Worm (Caenorhabditis elegans) whole organism, L4 larva: ENCODE measurements around the gene snt-2.

Source experiments
- F37D6.2 ChIP-seq: sonication (generic microtip); optimal IDR thresholded peaks from 2 replicates; lab custom pipeline; 2016; ENCODE audit warnings: mild to moderate bottlenecking, missing genetic modification characterization, missing compliant biosample characterization
- T20F7.1 ChIP-seq: fragments of 200-800 bp; sonication (Bioruptor generic); optimal IDR thresholded peaks from 2 replicates; lab custom pipeline; 2018; ENCODE audit warnings: mild to moderate bottlenecking, missing genetic modification characterization, missing compliant biosample characterization
- T26A8.4 ChIP-seq: fragments of 200-800 bp; sonication (Bioruptor generic); IDR thresholded peaks from 2 replicates; pipeline ENCODE4 v1.3.6; 2022; ENCODE audit warnings: missing genetic modification characterization, missing compliant biosample characterization
- Y75B8A.6 ChIP-seq: fragments of 200-800 bp; sonication (Bioruptor generic); IDR thresholded peaks from 2 replicates; pipeline ENCODE4 v1.3.6; 2022; ENCODE audit warnings: missing genetic modification reagents, missing genetic modification characterization, missing compliant biosample characterization
- aha-1 ChIP-seq: fragments of 150-350 bp; peaks from one replicate; lab custom pipeline; 2014; ENCODE audit warnings: missing biosample characterization, missing genetic modification characterization
- aly-2 ChIP-seq: sonication (generic microtip); optimal IDR thresholded peaks from 2 replicates; lab custom pipeline; 2018; ENCODE audit warnings: missing biosample characterization, missing genetic modification characterization
- arid-1 ChIP-seq: fragments of 200-800 bp; sonication (Bioruptor generic); conservative IDR thresholded peaks from 2 replicates; pipeline ENCODE4 v1.3.6; 2022; ENCODE audit warnings: missing genetic modification reagents, missing genetic modification characterization, missing compliant biosample characterization
- ceh-28 ChIP-seq: fragments of 150-350 bp; optimal IDR thresholded peaks from 2 replicates; lab custom pipeline; 2014; ENCODE audit warnings: missing biosample characterization, missing genetic modification reagents, missing genetic modification characterization
- ceh-32 ChIP-seq: sonication (generic microtip); optimal IDR thresholded peaks from 2 replicates; lab custom pipeline; 2016; ENCODE audit warnings: mild to moderate bottlenecking, missing genetic modification characterization, missing compliant biosample characterization; ENCODE audit not compliant: poor library complexity
- ceh-82 ChIP-seq: sonication (generic microtip); optimal IDR thresholded peaks from 2 replicates; lab custom pipeline; 2017; ENCODE audit warnings: missing biosample characterization, missing genetic modification characterization
- ces-1 ChIP-seq: fragments of 150-350 bp; sonication (generic microtip); optimal IDR thresholded peaks from 4 replicates; lab custom pipeline; 2014; ENCODE audit warnings: missing biosample characterization, missing genetic modification reagents, missing genetic modification characterization
- ctbp-1 ChIP-seq: fragments of 200-800 bp; sonication (Bioruptor generic); IDR thresholded peaks from 2 replicates; pipeline ENCODE4 v1.3.6; 2022; ENCODE audit warnings: missing genetic modification reagents, missing genetic modification characterization, missing compliant biosample characterization
- daf-12 ChIP-seq: fragments of 150-350 bp; optimal IDR thresholded peaks from 2 replicates; lab custom pipeline; 2014; ENCODE audit warnings: missing biosample characterization, missing genetic modification reagents, missing genetic modification characterization
- daf-16 ChIP-seq, 3 experiments: sonication (generic microtip); optimal IDR thresholded peaks; 2 replicates each; lab custom pipeline; 2016 to 2017; ENCODE audit warnings: missing genetic modification characterization in 3 of 3, missing genetic modification reagents in 3 of 3, mild to moderate bottlenecking in 2 of 3, missing compliant biosample characterization in 2 of 3, missing biosample characterization in 1 of 3, moderate library complexity in 1 of 3
- dmd-6 ChIP-seq: fragments of 200-800 bp; sonication (Bioruptor generic); IDR thresholded peaks from 2 replicates; pipeline ENCODE4 v1.3.6; 2022; ENCODE audit warnings: missing genetic modification reagents, missing genetic modification characterization, missing compliant biosample characterization
- dve-1 ChIP-seq: sonication (generic microtip); optimal IDR thresholded peaks from 2 replicates; lab custom pipeline; 2017; ENCODE audit warnings: antibody characterized with exemption, mild to moderate bottlenecking, missing genetic modification characterization, missing compliant biosample characterization; ENCODE audit not compliant: insufficient read depth
- egl-27 ChIP-seq: sonication (generic microtip); optimal IDR thresholded peaks from 3 replicates; lab custom pipeline; 2017; ENCODE audit warnings: missing biosample characterization, missing genetic modification reagents, missing genetic modification characterization
- egl-43 ChIP-seq: fragments of 200-800 bp; sonication (Bioruptor generic); IDR thresholded peaks from 2 replicates; pipeline ENCODE4 v1.3.6; 2022; ENCODE audit warnings: missing genetic modification reagents, missing genetic modification characterization, missing compliant biosample characterization
- hlh-11 ChIP-seq: fragments of 200-800 bp; sonication (Bioruptor generic); optimal IDR thresholded peaks from 2 replicates; lab custom pipeline; 2018; ENCODE audit warnings: mild to moderate bottlenecking, missing genetic modification characterization, missing compliant biosample characterization
- hlh-30 ChIP-seq: sonication (generic microtip); optimal IDR thresholded peaks from 2 replicates; lab custom pipeline; 2017; ENCODE audit warnings: antibody characterized with exemption, mild to moderate bottlenecking, missing genetic modification characterization, missing compliant biosample characterization; ENCODE audit not compliant: insufficient read depth
- jun-1 ChIP-seq: fragments of 150-350 bp; optimal IDR thresholded peaks from 2 replicates; lab custom pipeline; 2014; ENCODE audit warnings: missing biosample characterization, missing genetic modification reagents, missing genetic modification characterization
- lim-7 ChIP-seq: fragments of 200-800 bp; sonication (Bioruptor generic); IDR thresholded peaks from 2 replicates; pipeline ENCODE4 v1.3.6; 2022; ENCODE audit warnings: missing genetic modification characterization, missing compliant biosample characterization
- lin-1 ChIP-seq: fragments of 200-800 bp; sonication (Bioruptor generic); IDR thresholded peaks from 2 replicates; pipeline ENCODE4 v1.3.6; 2022; ENCODE audit warnings: missing genetic modification reagents, missing genetic modification characterization, missing compliant biosample characterization
- lsy-2 ChIP-seq, 2 experiments: fragments of 150-350 bp in 1 of 2; sonication (generic microtip) in 1 of 2; optimal IDR thresholded peaks; 2 replicates each; lab custom pipeline; 2014 to 2017; ENCODE audit warnings: missing biosample characterization in 2 of 2, missing genetic modification characterization in 2 of 2
- mep-1 ChIP-seq: fragments of 150-350 bp; sonication (generic microtip); optimal IDR thresholded peaks from 3 replicates; lab custom pipeline; 2014; ENCODE audit warnings: missing biosample characterization, missing genetic modification characterization
- mes-2 ChIP-seq: sonication (generic microtip); optimal IDR thresholded peaks from 2 replicates; lab custom pipeline; 2016; ENCODE audit warnings: missing genotype, mild to moderate bottlenecking, missing genetic modification characterization, missing compliant biosample characterization; ENCODE audit not compliant: poor library complexity, severe bottlenecking
- mxl-3 ChIP-seq: fragments of 200-800 bp; sonication (Bioruptor generic); optimal IDR thresholded peaks from 2 replicates; lab custom pipeline; 2018; ENCODE audit warnings: mild to moderate bottlenecking, missing genetic modification characterization, missing compliant biosample characterization
- nhr-10 ChIP-seq: fragments of 150-350 bp; optimal IDR thresholded peaks from 2 replicates; lab custom pipeline; 2014; ENCODE audit warnings: missing biosample characterization, missing genetic modification characterization
- nhr-102 ChIP-seq: sonication (generic microtip); optimal IDR thresholded peaks from 2 replicates; lab custom pipeline; 2016; ENCODE audit warnings: mild to moderate bottlenecking, missing genetic modification characterization, moderate library complexity, missing compliant biosample characterization
- nhr-11 ChIP-seq: fragments of 150-350 bp; optimal IDR thresholded peaks from 2 replicates; lab custom pipeline; 2014; ENCODE audit warnings: missing biosample characterization, missing genetic modification characterization
- nhr-111 ChIP-seq: fragments of 200-800 bp; sonication (Bioruptor generic); optimal IDR thresholded peaks from 2 replicates; lab custom pipeline; 2018; ENCODE audit warnings: mild to moderate bottlenecking, missing genetic modification characterization, missing compliant biosample characterization
- nhr-28 ChIP-seq: fragments of 150-350 bp; optimal IDR thresholded peaks from 2 replicates; lab custom pipeline; 2014; ENCODE audit warnings: missing biosample characterization, missing genetic modification characterization
- nhr-41 ChIP-seq: fragments of 200-800 bp; sonication (Bioruptor generic); IDR thresholded peaks from 2 replicates; pipeline ENCODE4 v1.3.6; 2022; ENCODE audit warnings: missing genetic modification reagents, missing genetic modification characterization, missing compliant biosample characterization
- nhr-42 ChIP-seq: fragments of 200-800 bp; sonication (Bioruptor generic); IDR thresholded peaks from 2 replicates; pipeline ENCODE4 v1.3.6; 2022; ENCODE audit warnings: missing genetic modification characterization, missing compliant biosample characterization
- nhr-48 ChIP-seq: sonication (generic microtip); optimal IDR thresholded peaks from 2 replicates; lab custom pipeline; 2016; ENCODE audit warnings: mild to moderate bottlenecking, missing genetic modification characterization, missing compliant biosample characterization
- nhr-6 ChIP-seq: fragments of 150-350 bp; optimal IDR thresholded peaks from 2 replicates; lab custom pipeline; 2014; ENCODE audit warnings: missing biosample characterization, missing genetic modification characterization
- nhr-77 ChIP-seq: fragments of 150-350 bp; optimal IDR thresholded peaks from 2 replicates; lab custom pipeline; 2014; ENCODE audit warnings: missing biosample characterization, missing genetic modification characterization
- pha-4 ChIP-seq, 2 experiments: fragments of 150-350 bp in 1 of 2; fragments of 200-800 bp in 1 of 2; sonication (Bioruptor generic) in 1 of 2; IDR thresholded peaks in 1 of 2; optimal IDR thresholded peaks in 1 of 2; 2 replicates each; pipeline versions ENCODE4 v1.3.6 to Lab custom; 2014 to 2022; ENCODE audit warnings: missing genetic modification characterization in 2 of 2, missing genetic modification reagents in 2 of 2, missing biosample characterization in 1 of 2, missing compliant biosample characterization in 1 of 2
- php-3 ChIP-seq: fragments of 200-800 bp; sonication (Bioruptor generic); IDR thresholded peaks from 2 replicates; pipeline ENCODE4 v1.3.6; 2022; ENCODE audit warnings: missing genetic modification reagents, missing genetic modification characterization, missing compliant biosample characterization
- pqm-1 ChIP-seq: sonication (generic microtip); optimal IDR thresholded peaks from 2 replicates; lab custom pipeline; 2017; ENCODE audit warnings: missing biosample characterization, missing genetic modification characterization
- rbr-2 ChIP-seq: sonication (generic microtip); optimal IDR thresholded peaks from 2 replicates; lab custom pipeline; 2016; ENCODE audit warnings: missing genotype, missing genetic modification characterization, missing compliant biosample characterization
- spr-3 ChIP-seq: fragments of 200-800 bp; sonication (Bioruptor generic); optimal IDR thresholded peaks from 2 replicates; lab custom pipeline; 2018; ENCODE audit warnings: mild to moderate bottlenecking, missing genetic modification characterization, missing compliant biosample characterization
- tag-97 ChIP-seq: fragments of 200-800 bp; sonication (Bioruptor generic); IDR thresholded peaks from 2 replicates; pipeline ENCODE4 v1.3.6; 2022; ENCODE audit warnings: missing genetic modification characterization, missing compliant biosample characterization
- tra-1 ChIP-seq: fragments of 200-800 bp; sonication (Bioruptor generic); IDR thresholded peaks from 2 replicates; pipeline ENCODE4 v1.3.6; 2022; ENCODE audit warnings: missing genetic modification reagents, missing genetic modification characterization, missing compliant biosample characterization
- unc-62 ChIP-seq, 3 experiments: fragments of 150-350 bp in 1 of 3; sonication (generic microtip); optimal IDR thresholded peaks in 2 of 3; peaks in 1 of 3; 1 replicate in 1 of 3; 2 replicates in 2 of 3; lab custom pipeline; 2014 to 2017; ENCODE audit warnings: missing biosample characterization in 3 of 3, missing genetic modification characterization in 3 of 3, missing genetic modification reagents in 3 of 3, missing genotype in 1 of 3
- vab-7 ChIP-seq: fragments of 200-800 bp; sonication (Bioruptor generic); IDR thresholded peaks from 2 replicates; pipeline ENCODE4 v1.3.6; 2022; ENCODE audit warnings: missing genetic modification reagents, missing genetic modification characterization, missing compliant biosample characterization
- ztf-7 ChIP-seq: fragments of 150-350 bp; optimal IDR thresholded peaks from 2 replicates; lab custom pipeline; 2014; ENCODE audit warnings: missing biosample characterization, missing genetic modification characterization

snt-2 gene

ce11 chrIII:832855-833504 lies 39.4 kb upstream of the snt-2 start, which contains the start of gene zip-2:
Gene zip-2 (plus strand): TSS chrIII:832982.
- TF ChIP-seq daf-16 (GFP tag; optimal IDR thresholded peaks at IDR 0.05; lab: Kevin White, UChicago) (no peak), daf-16 (tag; optimal IDR thresholded peaks at IDR 0.05; lab: Kevin White, UChicago) (peak; percentile 95), ceh-82 (tag; lab: Kevin White, UChicago) (no peak), T26A8.4 (GFP tag; lab: Robert Waterston, UW) (no peak), nhr-28 (tag; lab: Kevin White, UChicago) (peak; percentile 91), php-3 (peak; percentile 64), F37D6.2 (tag; lab: Kevin White, UChicago) (no peak), daf-12 (tag; lab: Kevin White, UChicago) (no peak), lsy-2 (tag; optimal IDR thresholded peaks at IDR 0.05; lab: Kevin White, UChicago) (peak in 1 of 2 experiments; percentile 58), egl-43 (GFP tag; lab: Robert Waterston, UW) (no peak), T20F7.1 (GFP tag; lab: Kevin White, UChicago) (peak; percentile 38), nhr-41 (GFP tag; lab: Robert Waterston, UW) (no peak), nhr-10 (tag; lab: Kevin White, UChicago) (peak; percentile 50), pqm-1 (peak; percentile 84), lin-1 (GFP tag; lab: Robert Waterston, UW) (peak; percentile 72; the same call in 1 of the 2 replicates), ztf-7 (tag; lab: Kevin White, UChicago) (peak; percentile 7), nhr-111 (no peak), mes-2 (tag; lab: Kevin White, UChicago) (peak; percentile 43), hlh-11 (tag; lab: Kevin White, UChicago) (peak; percentile 89), tag-97 (no peak), vab-7 (no peak), dmd-6 (peak; percentile 90), Y75B8A.6 (GFP tag; lab: Robert Waterston, UW) (no peak), jun-1 (tag; lab: Kevin White, UChicago) (peak; percentile 45), unc-62 (GFP tag; optimal IDR thresholded peaks at IDR 0.05 in 1 of 2; lab: Kevin White, UChicago) (peak in 1 of 2 experiments; percentile 79), unc-62 (tag; optimal IDR thresholded peaks at IDR 0.05; lab: Kevin White, UChicago) (no peak), nhr-6 (tag; lab: Kevin White, UChicago) (peak; percentile 83), aha-1 (peak; percentile 91), ceh-28 (no peak), ceh-32 (tag; lab: Kevin White, UChicago) (no peak), pha-4 (GFP tag; IDR thresholded peaks at IDR 0.05; lab: Robert Waterston, UW) (no peak), pha-4 (tag; optimal IDR thresholded peaks at IDR 0.05; lab: Kevin White, UChicago) (peak; percentile 25), egl-27 (tag; lab: Kevin White, UChicago) (no peak), hlh-30 (tag; lab: Kevin White, UChicago) (peak; percentile 74), nhr-42 (GFP tag; lab: Robert Waterston, UW) (no peak), mep-1 (tag; lab: Kevin White, UChicago) (peak; percentile 68), lim-7 (GFP tag; lab: Robert Waterston, UW) (no peak), dve-1 (tag; lab: Kevin White, UChicago) (peak; percentile 95), aly-2 (tag; lab: Kevin White, UChicago) (no peak), rbr-2 (tag; lab: Kevin White, UChicago) (no peak), nhr-77 (tag; lab: Kevin White, UChicago) (peak; percentile 71), spr-3 (GFP tag; lab: Kevin White, UChicago) (no peak), nhr-11 (tag; lab: Kevin White, UChicago) (peak; percentile 33), mxl-3 (GFP tag; lab: Kevin White, UChicago) (peak; percentile 32), ces-1 (GFP tag; lab: Kevin White, UChicago) (no peak), nhr-102 (peak; percentile 29), arid-1 (GFP tag; lab: Robert Waterston, UW) (no peak), nhr-48 (tag; lab: Kevin White, UChicago) (peak; percentile 53), tra-1 (GFP tag; lab: Robert Waterston, UW) (0 out of 2 replicates have a peak, but pooled peaks have one; percentile 41), ctbp-1 (GFP tag; lab: Robert Waterston, UW) (no peak)
